Fruit fly (Drosophila melanogaster) whole organism, embryonic: ENCODE data around the gene CG31436.

Source experiments
- ATbp ChIP-seq: fragments of 200-800 bp; sonication (Bioruptor generic); optimal IDR thresholded peaks from 2 replicates; lab custom pipeline; 2017; ENCODE audit warnings: missing biosample characterization, mild to moderate bottlenecking, missing genetic modification characterization, missing genetic modification reagents
- Atf6 ChIP-seq: fragments of 200-800 bp; sonication (Bioruptor generic); IDR thresholded peaks from 2 replicates; pipeline ENCODE4 v1.3.6; 2022; ENCODE audit warnings: missing biosample characterization, missing genetic modification characterization
- CG11696 ChIP-seq: fragments of 200-800 bp; sonication (Bioruptor generic); IDR thresholded peaks from 2 replicates; pipeline ENCODE4 v1.3.6; 2022; ENCODE audit warnings: missing biosample characterization, missing genetic modification characterization
- CG12744 ChIP-seq: fragments of 200-800 bp; sonication (Bioruptor generic); optimal IDR thresholded peaks from 2 replicates; lab custom pipeline; 2016; ENCODE audit warnings: missing biosample characterization, missing genetic modification characterization
- CG15479 ChIP-seq: fragments of 200-800 bp; sonication (Bioruptor generic); optimal IDR thresholded peaks from 3 replicates; lab custom pipeline; 2019; ENCODE audit warnings: missing biosample characterization, mild to moderate bottlenecking, missing genetic modification characterization, moderate library complexity
- CG16815 ChIP-seq: fragments of 200-800 bp; sonication (Bioruptor generic); optimal IDR thresholded peaks from 3 replicates; lab custom pipeline; 2017; ENCODE audit warnings: missing biosample characterization, mild to moderate bottlenecking, missing genetic modification characterization
- CG17612 ChIP-seq: fragments of 200-800 bp; sonication (Bioruptor generic); IDR thresholded peaks from 2 replicates; pipeline ENCODE4 v1.3.6; 2022; ENCODE audit warnings: missing biosample characterization, missing genetic modification characterization
- CG17912 ChIP-seq: fragments of 200-800 bp; sonication (Bioruptor generic); optimal IDR thresholded peaks from 2 replicates; lab custom pipeline; 2018; ENCODE audit warnings: missing biosample characterization, mild to moderate bottlenecking, missing genetic modification characterization
- CG18262 ChIP-seq: fragments of 200-800 bp; optimal IDR thresholded peaks from 3 replicates; lab custom pipeline; 2019; ENCODE audit warnings: missing biosample characterization, mild to moderate bottlenecking, missing genetic modification characterization, moderate library complexity
- CG2199 ChIP-seq: fragments of 200-800 bp; sonication (Bioruptor generic); IDR thresholded peaks from 3 replicates; pipeline ENCODE4 v1.3.6; 2022; ENCODE audit warnings: missing biosample characterization, missing genetic modification characterization
- CG2202 ChIP-seq: fragments of 200-800 bp; sonication (Bioruptor generic); optimal IDR thresholded peaks from 2 replicates; lab custom pipeline; 2018; ENCODE audit warnings: missing biosample characterization, mild to moderate bottlenecking, missing genetic modification characterization
- CG2712 ChIP-seq: fragments of 200-800 bp; optimal IDR thresholded peaks from 3 replicates; lab custom pipeline; 2019; ENCODE audit warnings: missing biosample characterization, mild to moderate bottlenecking, missing genetic modification characterization, moderate library complexity
- CG30020 ChIP-seq: fragments of 200-800 bp; optimal IDR thresholded peaks from 2 replicates; lab custom pipeline; 2019; ENCODE audit warnings: missing biosample characterization, mild to moderate bottlenecking, missing genetic modification characterization, moderate library complexity
- CG30403 ChIP-seq: fragments of 200-800 bp; sonication (Bioruptor generic); optimal IDR thresholded peaks from 3 replicates; lab custom pipeline; 2016; ENCODE audit warnings: missing biosample characterization, missing genetic modification characterization
- CG31365 ChIP-seq: fragments of 200-800 bp; sonication (Bioruptor generic); optimal IDR thresholded peaks from 2 replicates; lab custom pipeline; 2018; ENCODE audit warnings: missing biosample characterization, mild to moderate bottlenecking, missing genetic modification characterization
- CG3163 ChIP-seq: fragments of 200-800 bp; sonication (Bioruptor generic); optimal IDR thresholded peaks from 3 replicates; lab custom pipeline; 2016; ENCODE audit warnings: missing biosample characterization, missing genetic modification characterization
- CG4282 ChIP-seq: fragments of 200-800 bp; sonication (Bioruptor generic); optimal IDR thresholded peaks from 2 replicates; lab custom pipeline; 2016; ENCODE audit warnings: missing biosample characterization, missing genetic modification characterization
- CG4820 ChIP-seq: fragments of 200-800 bp; sonication (Bioruptor generic); optimal IDR thresholded peaks from 3 replicates; lab custom pipeline; 2016; ENCODE audit warnings: missing biosample characterization, missing genetic modification characterization
- CG8281 ChIP-seq: fragments of 200-800 bp; sonication (Bioruptor generic); optimal IDR thresholded peaks from 2 replicates; lab custom pipeline; 2018; ENCODE audit warnings: missing biosample characterization, mild to moderate bottlenecking, missing genetic modification characterization, moderate library complexity
- CG9797 ChIP-seq: fragments of 200-800 bp; sonication (Bioruptor generic); optimal IDR thresholded peaks from 3 replicates; lab custom pipeline; 2018; ENCODE audit warnings: missing biosample characterization, mild to moderate bottlenecking, missing genetic modification characterization
- CTCF ChIP-seq: fragments of 200-800 bp; sonication (Bioruptor generic); optimal IDR thresholded peaks from 2 replicates; lab custom pipeline; 2017; ENCODE audit warnings: missing biosample characterization, mild to moderate bottlenecking, missing genetic modification characterization, moderate library complexity
- Eip74EF ChIP-seq, 2 experiments: fragments of 200-800 bp in 1 of 2; fragments of >200 bp in 1 of 2; sonication (Bioruptor generic) in 1 of 2; optimal IDR thresholded peaks; 2 replicates each; lab custom pipeline; 2017 to 2019; ENCODE audit warnings: missing biosample characterization in 2 of 2, missing genetic modification characterization in 2 of 2, mild to moderate bottlenecking in 1 of 2, moderate library complexity in 1 of 2
- HmgZ ChIP-seq: fragments of 200-800 bp; sonication (Bioruptor generic); optimal IDR thresholded peaks from 2 replicates; lab custom pipeline; 2018; ENCODE audit warnings: missing biosample characterization, mild to moderate bottlenecking, missing genetic modification characterization
- Hmx ChIP-seq: fragments of 200-800 bp; sonication (Bioruptor generic); optimal IDR thresholded peaks from 2 replicates; lab custom pipeline; 2016; ENCODE audit warnings: missing biosample characterization, missing genetic modification characterization
- Kr ChIP-seq: fragments of 200-800 bp; sonication (Bioruptor generic); optimal IDR thresholded peaks from 2 replicates; lab custom pipeline; 2017; ENCODE audit warnings: missing biosample characterization, mild to moderate bottlenecking, missing genetic modification characterization
- MBD-R2 ChIP-seq: fragments of 200-800 bp; sonication (Bioruptor generic); IDR thresholded peaks from 2 replicates; pipeline ENCODE4 v1.3.6; 2022; ENCODE audit warnings: missing biosample characterization, missing genetic modification characterization
- Mes4 ChIP-seq: fragments of 200-800 bp; sonication (Bioruptor generic); optimal IDR thresholded peaks from 2 replicates; lab custom pipeline; 2016; ENCODE audit warnings: missing biosample characterization, missing genetic modification characterization
- Nf-YB ChIP-seq: fragments of 200-800 bp; sonication (Bioruptor generic); optimal IDR thresholded peaks from 3 replicates; lab custom pipeline; 2019; ENCODE audit warnings: missing biosample characterization, mild to moderate bottlenecking, missing genetic modification characterization, moderate library complexity
- Rfx ChIP-seq: fragments of 200-800 bp; sonication (Bioruptor generic); IDR thresholded peaks from 2 replicates; pipeline ENCODE4 v1.3.6; 2022; ENCODE audit warnings: missing biosample characterization, missing genetic modification characterization
- Side ChIP-seq: fragments of 200-800 bp; sonication (Bioruptor generic); optimal IDR thresholded peaks from 2 replicates; lab custom pipeline; 2016; ENCODE audit warnings: missing biosample characterization, missing genetic modification characterization
- Sox102F ChIP-seq: fragments of 200-800 bp; sonication (Bioruptor generic); optimal IDR thresholded peaks from 2 replicates; lab custom pipeline; 2018; ENCODE audit warnings: missing biosample characterization, mild to moderate bottlenecking, missing genetic modification characterization, moderate library complexity
- Stat92E ChIP-seq, 3 experiments: fragments of >200 bp in 2 of 3; fragments of 200-800 bp in 1 of 3; sonication (Bioruptor generic) in 1 of 3; optimal IDR thresholded peaks; 2 replicates each; lab custom pipeline; 2017 to 2019; ENCODE audit warnings: missing biosample characterization in 3 of 3, missing genetic modification characterization in 3 of 3, mild to moderate bottlenecking in 1 of 3, moderate library complexity in 1 of 3
- ab ChIP-seq: fragments of 200-800 bp; sonication (Bioruptor generic); optimal IDR thresholded peaks from 2 replicates; lab custom pipeline; 2016; ENCODE audit warnings: missing biosample characterization, missing genetic modification characterization
- bigmax ChIP-seq: fragments of 200-800 bp; sonication (Bioruptor generic); optimal IDR thresholded peaks from 2 replicates; lab custom pipeline; 2018; ENCODE audit warnings: missing biosample characterization, mild to moderate bottlenecking, missing genetic modification characterization
- br ChIP-seq: fragments of >200 bp; optimal IDR thresholded peaks from 2 replicates; lab custom pipeline; 2017
- chinmo ChIP-seq: fragments of 200-800 bp; sonication (Bioruptor generic); IDR thresholded peaks from 4 replicates; pipeline ENCODE4 v1.3.6; 2022; ENCODE audit warnings: missing biosample characterization, missing genetic modification characterization; ENCODE audit not compliant: partially characterized antibody
- crol ChIP-seq: fragments of 200-800 bp; sonication (Bioruptor generic); IDR thresholded peaks from 2 replicates; pipeline ENCODE4 v1.3.6; 2022; ENCODE audit warnings: missing biosample characterization, missing genetic modification characterization
- da ChIP-seq: fragments of 200-800 bp; sonication (Bioruptor generic); optimal IDR thresholded peaks from 2 replicates; lab custom pipeline; 2016; ENCODE audit warnings: missing biosample characterization, missing genetic modification characterization
- dm ChIP-seq: fragments of 200-800 bp; sonication (Bioruptor generic); optimal IDR thresholded peaks from 3 replicates; lab custom pipeline; 2016; ENCODE audit warnings: missing biosample characterization, missing genetic modification characterization
- ems ChIP-seq: fragments of 200-800 bp; sonication (Bioruptor generic); optimal IDR thresholded peaks from 3 replicates; lab custom pipeline; 2016; ENCODE audit warnings: missing biosample characterization, missing genetic modification characterization
- fru ChIP-seq: fragments of >200 bp; optimal IDR thresholded peaks from 2 replicates; lab custom pipeline; 2017
- hbn ChIP-seq: fragments of 200-800 bp; sonication (Bioruptor generic); IDR thresholded peaks from 2 replicates; pipeline ENCODE4 v1.3.6; 2022; ENCODE audit warnings: missing biosample characterization, missing genetic modification characterization; ENCODE audit not compliant: partially characterized antibody
- lilli ChIP-seq: fragments of 200-800 bp; sonication (Bioruptor generic); optimal IDR thresholded peaks from 3 replicates; lab custom pipeline; 2016; ENCODE audit warnings: missing biosample characterization, missing genetic modification characterization
- odd ChIP-seq: fragments of 200-800 bp; sonication (Bioruptor generic); optimal IDR thresholded peaks from 2 replicates; lab custom pipeline; 2017; ENCODE audit warnings: missing biosample characterization, mild to moderate bottlenecking, missing genetic modification characterization
- prd ChIP-seq, 3 experiments: fragments of >200 bp in 2 of 3; fragments of 200-800 bp in 1 of 3; sonication (Bioruptor generic) in 1 of 3; optimal IDR thresholded peaks in 2 of 3; IDR thresholded peaks in 1 of 3; 2 replicates in 2 of 3; 3 replicates in 1 of 3; pipeline versions ENCODE4 v1.3.6 to Lab custom; 2017 to 2022; ENCODE audit warnings: missing biosample characterization in 1 of 3, missing genetic modification characterization in 1 of 3
- pros ChIP-seq: fragments of 200-800 bp; sonication (Bioruptor generic); optimal IDR thresholded peaks from 3 replicates; lab custom pipeline; 2019; ENCODE audit warnings: missing biosample characterization, mild to moderate bottlenecking, missing genetic modification characterization, moderate library complexity
- sc ChIP-seq, 3 experiments: fragments of >200 bp in 2 of 3; fragments of 200-800 bp in 1 of 3; sonication (Bioruptor generic) in 1 of 3; optimal IDR thresholded peaks; 2 replicates in 2 of 3; 3 replicates in 1 of 3; lab custom pipeline; 2017; ENCODE audit warnings: mild to moderate bottlenecking in 1 of 3, missing biosample characterization in 1 of 3, missing genetic modification characterization in 1 of 3, missing genetic modification reagents in 1 of 3
- schlank ChIP-seq: fragments of 200-800 bp; sonication (Bioruptor generic); optimal IDR thresholded peaks from 2 replicates; lab custom pipeline; 2018; ENCODE audit warnings: missing biosample characterization, mild to moderate bottlenecking, missing genetic modification characterization
- sd ChIP-seq: fragments of 200-800 bp; sonication (Bioruptor generic); optimal IDR thresholded peaks from 3 replicates; lab custom pipeline; 2018; ENCODE audit warnings: missing biosample characterization, mild to moderate bottlenecking, missing genetic modification characterization, moderate library complexity
- tin ChIP-seq: fragments of 200-800 bp; sonication (Bioruptor generic); optimal IDR thresholded peaks from 3 replicates; lab custom pipeline; 2016; ENCODE audit warnings: missing biosample characterization, missing genetic modification characterization
- unpg ChIP-seq: fragments of 200-800 bp; sonication (Bioruptor generic); optimal IDR thresholded peaks from 3 replicates; lab custom pipeline; 2018; ENCODE audit warnings: missing biosample characterization, mild to moderate bottlenecking, missing genetic modification characterization, moderate library complexity

CG31436 gene

DNA sequence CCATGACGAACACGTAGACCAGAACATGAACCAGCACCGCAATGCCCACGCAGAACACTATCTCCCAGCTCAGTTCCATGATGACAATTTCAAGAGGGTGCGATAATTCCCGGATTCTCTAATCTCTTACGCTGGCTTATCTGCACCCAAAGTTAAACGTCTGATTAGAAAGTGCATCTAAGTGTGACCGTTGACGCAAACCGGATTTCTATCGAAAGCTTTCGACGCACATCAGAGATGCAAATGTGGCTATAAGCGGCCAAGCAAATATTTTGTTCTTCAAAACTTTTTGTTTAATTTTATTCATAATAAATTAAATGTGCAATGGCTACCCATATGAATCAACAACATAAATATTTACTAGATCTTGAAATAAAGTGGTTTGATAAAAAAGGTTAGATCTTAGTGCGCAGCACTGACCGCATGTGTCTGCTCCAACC, 41.6 kb upstream of the CG31436 start, which contains the start of the genes Kdsr and CG11858 (continued):
- TF ChIP-seq hbn (GFP tag; lab: Robert Waterston, UW) = peak; percentile 35; the same call in 1 of the 2 replicates
- no peak for TF ChIP-seq da
- no peak for TF ChIP-seq Kr
- peak; percentile 34 for TF ChIP-seq tin (GFP tag; lab: Kevin White, UChicago)
- peak; percentile 19 for TF ChIP-seq CG3163
- TF ChIP-seq schlank = no peak
- no peak for TF ChIP-seq CG15479 (GFP tag; lab: Kevin White, UChicago)
- TF ChIP-seq CG2202 (tag; lab: Kevin White, UChicago) = peak; percentile 7
- peak; percentile 83 for TF ChIP-seq lilli (GFP tag; lab: Kevin White, UChicago)
- TF ChIP-seq Rfx = peak; percentile 85
- TF ChIP-seq dm (GFP tag; lab: Kevin White, UChicago) = peak; percentile 74
- peak; percentile 95 for TF ChIP-seq chinmo (GFP tag; lab: Robert Waterston, UW)
- TF ChIP-seq prd (optimal IDR thresholded peaks at IDR 0.05; lab: Kevin White, UChicago) = no peak
- peak; percentile 85 for TF ChIP-seq prd (GFP tag; IDR thresholded peaks at IDR 0.05; lab: Robert Waterston, UW)
- TF ChIP-seq Atf6 (GFP tag; lab: Robert Waterston, UW) = peak; percentile 69
- no peak for TF ChIP-seq pros (GFP tag; lab: Kevin White, UChicago)
- TF ChIP-seq ems (GFP tag; lab: Kevin White, UChicago) = peak; percentile 19
- TF ChIP-seq Mes4 (GFP tag; lab: Kevin White, UChicago) = no peak
- TF ChIP-seq fru = no peak
- no peak for TF ChIP-seq ab (GFP tag; lab: Kevin White, UChicago)
- TF ChIP-seq CTCF = no peak
- no peak for TF ChIP-seq CG4282 (GFP tag; lab: Kevin White, UChicago)
- peak; percentile 62 for TF ChIP-seq CG18262
- peak; percentile 46 for TF ChIP-seq CG30020 (tag; lab: Kevin White, UChicago)
- no peak for TF ChIP-seq Stat92E (GFP tag; optimal IDR thresholded peaks at IDR 0.05; lab: Kevin White, UChicago)
- TF ChIP-seq CG4820 (GFP tag; lab: Kevin White, UChicago) = peak; percentile 23
- TF ChIP-seq CG17912 = no peak
- TF ChIP-seq odd (GFP tag; lab: Kevin White, UChicago) = no peak
- no peak for TF ChIP-seq CG17612 (GFP tag; lab: Robert Waterston, UW)
- TF ChIP-seq sc (optimal IDR thresholded peaks at IDR 0.05; lab: Kevin White, UChicago) = no peak
- TF ChIP-seq sc (GFP tag; optimal IDR thresholded peaks at IDR 0.05; lab: Kevin White, UChicago) = no peak
- TF ChIP-seq crol (GFP tag; lab: Robert Waterston, UW) = no peak
- no peak for TF ChIP-seq Eip74EF (GFP tag; optimal IDR thresholded peaks at IDR 0.05; lab: Kevin White, UChicago)
- no peak for TF ChIP-seq bigmax (GFP tag; lab: Kevin White, UChicago)
- TF ChIP-seq ATbp (GFP tag; lab: Kevin White, UChicago) = no peak
- TF ChIP-seq CG11696 (GFP tag; lab: Robert Waterston, UW) = no peak
- TF ChIP-seq Hmx = no peak
- TF ChIP-seq br (lab: Kevin White, UChicago) = no peak
- TF ChIP-seq sd (tag; lab: Kevin White, UChicago) = peak; percentile 27
- peak; percentile 3 for TF ChIP-seq Side
- peak; percentile 86 for TF ChIP-seq MBD-R2 (GFP tag; lab: Robert Waterston, UW)
- peak; percentile 72 for TF ChIP-seq Sox102F
- peak; percentile 79 for TF ChIP-seq HmgZ
- peak; percentile 82 for TF ChIP-seq CG30403
- TF ChIP-seq CG8281 (tag; lab: Kevin White, UChicago) = peak; percentile 7
- no peak for TF ChIP-seq CG31365 (tag; lab: Kevin White, UChicago)
- TF ChIP-seq CG12744 (GFP tag; lab: Kevin White, UChicago) = peak; percentile 40
- peak; percentile 13 for TF ChIP-seq CG16815
- peak; percentile 72 for TF ChIP-seq unpg (GFP tag; lab: Kevin White, UChicago)
- peak; percentile 82 for TF ChIP-seq CG2712 (tag; lab: Kevin White, UChicago)
- no peak for TF ChIP-seq CG2199
- TF ChIP-seq CG9797 (GFP tag; lab: Kevin White, UChicago) = peak; percentile 76
- peak; percentile 5 for TF ChIP-seq Nf-YB (GFP tag; lab: Kevin White, UChicago)
